Fruit fly (Drosophila melanogaster) whole organism, embryonic: ENCODE data around the gene CG6470.

ENCODE experiments used
- BtbVII ChIP-seq: fragments of 200-800 bp; sonication (Bioruptor generic); optimal IDR thresholded peaks from 3 replicates; lab custom pipeline; 2017; ENCODE audit warnings: missing biosample characterization, mild to moderate bottlenecking, missing genetic modification characterization
- CG10462 ChIP-seq: fragments of 200-800 bp; sonication (Bioruptor generic); optimal IDR thresholded peaks from 2 replicates; lab custom pipeline; 2016; ENCODE audit warnings: missing biosample characterization, missing genetic modification characterization
- CG1233 ChIP-seq: fragments of 200-800 bp; sonication (Bioruptor generic); optimal IDR thresholded peaks from 4 replicates; lab custom pipeline; 2018; ENCODE audit warnings: missing biosample characterization, mild to moderate bottlenecking, missing genetic modification characterization
- CG14710 ChIP-seq: fragments of 200-800 bp; sonication (Bioruptor generic); optimal IDR thresholded peaks from 3 replicates; lab custom pipeline; 2019; ENCODE audit warnings: missing biosample characterization, mild to moderate bottlenecking, missing genetic modification characterization, moderate library complexity
- CG1603 ChIP-seq: fragments of 200-800 bp; sonication (Bioruptor generic); optimal IDR thresholded peaks from 2 replicates; lab custom pipeline; 2019; ENCODE audit warnings: missing biosample characterization, mild to moderate bottlenecking, missing genetic modification characterization, moderate library complexity
- CG2875 ChIP-seq: fragments of 200-800 bp; sonication (Bioruptor generic); optimal IDR thresholded peaks from 2 replicates; lab custom pipeline; 2017; ENCODE audit warnings: missing biosample characterization, mild to moderate bottlenecking, missing genetic modification characterization, missing genetic modification reagents
- CG3281 ChIP-seq: fragments of 200-800 bp; sonication (Bioruptor generic); optimal IDR thresholded peaks from 3 replicates; lab custom pipeline; 2017; ENCODE audit warnings: missing biosample characterization, mild to moderate bottlenecking, missing genetic modification characterization
- CG33213 ChIP-seq: fragments of 200-800 bp; sonication (Bioruptor generic); optimal IDR thresholded peaks from 3 replicates; lab custom pipeline; 2016; ENCODE audit warnings: missing biosample characterization, missing genetic modification characterization
- CG4617 ChIP-seq: fragments of 200-800 bp; sonication (Bioruptor generic); optimal IDR thresholded peaks from 3 replicates; lab custom pipeline; 2016; ENCODE audit warnings: missing biosample characterization, missing genetic modification characterization, borderline replicate concordance
- CG4707 ChIP-seq: fragments of 200-800 bp; sonication (Bioruptor generic); optimal IDR thresholded peaks from 2 replicates; lab custom pipeline; 2018; ENCODE audit warnings: missing biosample characterization, mild to moderate bottlenecking, missing genetic modification characterization, moderate library complexity
- CG6813 ChIP-seq: fragments of 200-800 bp; sonication (Bioruptor generic); optimal IDR thresholded peaks from 2 replicates; lab custom pipeline; 2017; ENCODE audit warnings: missing biosample characterization, missing genetic modification characterization, mild to moderate bottlenecking, moderate library complexity, missing genetic modification reagents
- CG7271 ChIP-seq: fragments of 200-800 bp; sonication (Bioruptor generic); optimal IDR thresholded peaks from 2 replicates; lab custom pipeline; 2018; ENCODE audit warnings: missing biosample characterization, mild to moderate bottlenecking, missing genetic modification characterization, moderate library complexity
- CG8478 ChIP-seq: fragments of >200 bp; optimal IDR thresholded peaks from 2 replicates; lab custom pipeline; 2018
- CG8765 ChIP-seq: fragments of 200-800 bp; sonication (Bioruptor generic); IDR thresholded peaks from 2 replicates; pipeline ENCODE4 v1.3.6; 2022; ENCODE audit warnings: missing biosample characterization, missing genetic modification characterization
- CG9609 ChIP-seq: fragments of 200-800 bp; sonication (Bioruptor generic); optimal IDR thresholded peaks from 3 replicates; lab custom pipeline; 2016; ENCODE audit warnings: missing biosample characterization, missing genetic modification characterization
- Fer1 ChIP-seq: fragments of 200-800 bp; sonication (Bioruptor generic); optimal IDR thresholded peaks from 2 replicates; lab custom pipeline; 2017; ENCODE audit warnings: missing biosample characterization, mild to moderate bottlenecking, missing genetic modification characterization
- Fer3 ChIP-seq: fragments of 200-800 bp; sonication (Bioruptor generic); optimal IDR thresholded peaks from 2 replicates; lab custom pipeline; 2018; ENCODE audit warnings: missing biosample characterization, mild to moderate bottlenecking, missing genetic modification characterization, moderate library complexity
- Hr78 ChIP-seq, 2 experiments: fragments of 200-800 bp in 1 of 2; fragments of >200 bp in 1 of 2; sonication (Bioruptor generic) in 1 of 2; optimal IDR thresholded peaks; 2 replicates each; lab custom pipeline; 2017 to 2019; ENCODE audit warnings: missing biosample characterization in 2 of 2, missing genetic modification characterization in 2 of 2, mild to moderate bottlenecking in 1 of 2, moderate library complexity in 1 of 2
- Jarid2 ChIP-seq: fragments of 200-800 bp; sonication (Bioruptor generic); optimal IDR thresholded peaks from 3 replicates; lab custom pipeline; 2017; ENCODE audit warnings: mild to moderate bottlenecking, missing biosample characterization, missing genetic modification reagents, missing genetic modification characterization
- MESR4 ChIP-seq: fragments of 200-800 bp; sonication (Bioruptor generic); optimal IDR thresholded peaks from 2 replicates; lab custom pipeline; 2018; ENCODE audit warnings: missing biosample characterization, mild to moderate bottlenecking, missing genetic modification characterization, moderate library complexity
- Oaz ChIP-seq: fragments of 200-800 bp; sonication (Bioruptor generic); IDR thresholded peaks from 2 replicates; pipeline ENCODE4 v1.3.6; 2022; ENCODE audit warnings: missing biosample characterization, missing genetic modification characterization
- Optix ChIP-seq: fragments of 200-800 bp; sonication (Bioruptor generic); IDR thresholded peaks from 3 replicates; pipeline ENCODE4 v1.3.6; 2022; ENCODE audit warnings: missing biosample characterization, missing genetic modification characterization
- Sox100B ChIP-seq: fragments of 200-800 bp; sonication (Bioruptor generic); optimal IDR thresholded peaks from 3 replicates; lab custom pipeline; 2018; ENCODE audit warnings: missing biosample characterization, mild to moderate bottlenecking, missing genetic modification characterization
- Sry-δ ChIP-seq: fragments of 200-800 bp; sonication (Bioruptor generic); optimal IDR thresholded peaks from 2 replicates; lab custom pipeline; 2016; ENCODE audit warnings: missing biosample characterization, missing genetic modification characterization
- ara ChIP-seq: fragments of 200-800 bp; sonication (Bioruptor generic); IDR thresholded peaks from 2 replicates; pipeline ENCODE4 v1.3.6; 2022; ENCODE audit warnings: missing biosample characterization, missing genetic modification characterization
- bbx ChIP-seq: fragments of 200-800 bp; sonication (Bioruptor generic); IDR thresholded peaks from 2 replicates; pipeline ENCODE4 v1.3.6; 2022; ENCODE audit warnings: missing biosample characterization, missing genetic modification characterization; ENCODE audit not compliant: partially characterized antibody
- br ChIP-seq: fragments of >200 bp; optimal IDR thresholded peaks from 2 replicates; lab custom pipeline; 2017
- bsh ChIP-seq, 2 experiments: fragments of 200-800 bp; sonication (Bioruptor generic); optimal IDR thresholded peaks; 2 replicates each; lab custom pipeline; 2017 to 2018; ENCODE audit warnings: mild to moderate bottlenecking in 2 of 2, missing biosample characterization in 2 of 2, missing genetic modification characterization in 2 of 2, moderate library complexity in 1 of 2
- chif ChIP-seq, 2 experiments: fragments of 200-800 bp; sonication (Bioruptor generic); optimal IDR thresholded peaks; 3 replicates each; lab custom pipeline; 2016; ENCODE audit warnings: missing biosample characterization in 2 of 2, missing genetic modification characterization in 2 of 2
- dimm ChIP-seq: fragments of 200-800 bp; sonication (Bioruptor generic); IDR thresholded peaks from 2 replicates; pipeline ENCODE4 v1.3.6; 2022; ENCODE audit warnings: missing biosample characterization, missing genetic modification characterization
- fd102C ChIP-seq: fragments of 200-800 bp; sonication (Bioruptor generic); optimal IDR thresholded peaks from 2 replicates; lab custom pipeline; 2018; ENCODE audit warnings: missing biosample characterization, mild to moderate bottlenecking, missing genetic modification characterization, moderate library complexity
- fd64A ChIP-seq: fragments of 200-800 bp; sonication (Bioruptor generic); optimal IDR thresholded peaks from 3 replicates; lab custom pipeline; 2018; ENCODE audit warnings: missing biosample characterization, mild to moderate bottlenecking, missing genetic modification characterization
- fru ChIP-seq: fragments of >200 bp; optimal IDR thresholded peaks from 2 replicates; lab custom pipeline; 2017
- gcm2 ChIP-seq: fragments of 200-800 bp; sonication (Bioruptor generic); optimal IDR thresholded peaks from 2 replicates; lab custom pipeline; 2016; ENCODE audit warnings: missing biosample characterization, missing genetic modification characterization
- ham ChIP-seq: fragments of 200-800 bp; sonication (Bioruptor generic); IDR thresholded peaks from 2 replicates; pipeline ENCODE4 v1.3.6; 2022; ENCODE audit warnings: missing biosample characterization, missing genetic modification characterization
- ind ChIP-seq: fragments of 200-800 bp; sonication (Bioruptor generic); optimal IDR thresholded peaks from 3 replicates; lab custom pipeline; 2016; ENCODE audit warnings: missing biosample characterization, missing genetic modification characterization
- ken ChIP-seq: fragments of 200-800 bp; sonication (Bioruptor generic); IDR thresholded peaks from 3 replicates; pipeline ENCODE4 v1.3.6; 2022; ENCODE audit warnings: missing biosample characterization, missing genetic modification characterization
- lola ChIP-seq, 3 experiments: fragments of >200 bp in 2 of 3; fragments of 200-800 bp in 1 of 3; sonication (Bioruptor generic) in 1 of 3; optimal IDR thresholded peaks; 2 replicates each; lab custom pipeline; 2017 to 2019; ENCODE audit warnings: missing biosample characterization in 3 of 3, missing genetic modification characterization in 3 of 3, mild to moderate bottlenecking in 1 of 3, moderate library complexity in 1 of 3
- nom ChIP-seq: fragments of 200-800 bp; sonication (Bioruptor generic); optimal IDR thresholded peaks from 2 replicates; lab custom pipeline; 2017; ENCODE audit warnings: missing biosample characterization, missing genetic modification characterization, mild to moderate bottlenecking, moderate library complexity, missing genetic modification reagents
- oc ChIP-seq: fragments of 200-800 bp; sonication (Bioruptor generic); optimal IDR thresholded peaks from 2 replicates; lab custom pipeline; 2018; ENCODE audit warnings: missing biosample characterization, mild to moderate bottlenecking, missing genetic modification characterization, moderate library complexity
- peb ChIP-seq: fragments of 200-800 bp; sonication (Bioruptor generic); IDR thresholded peaks from 2 replicates; pipeline ENCODE4 v1.3.6; 2022; ENCODE audit warnings: missing biosample characterization, missing genetic modification characterization
- pfk ChIP-seq: fragments of 200-800 bp; sonication (Bioruptor generic); optimal IDR thresholded peaks from 2 replicates; lab custom pipeline; 2018; ENCODE audit warnings: missing biosample characterization, mild to moderate bottlenecking, missing genetic modification characterization, moderate library complexity
- repo ChIP-seq: fragments of 200-800 bp; sonication (Bioruptor generic); optimal IDR thresholded peaks from 2 replicates; lab custom pipeline; 2016; ENCODE audit warnings: missing biosample characterization, missing genetic modification characterization
- scrt ChIP-seq: fragments of 200-800 bp; sonication (Bioruptor generic); optimal IDR thresholded peaks from 2 replicates; lab custom pipeline; 2018; ENCODE audit warnings: missing biosample characterization, mild to moderate bottlenecking, missing genetic modification characterization, moderate library complexity
- sd ChIP-seq: fragments of 200-800 bp; sonication (Bioruptor generic); optimal IDR thresholded peaks from 3 replicates; lab custom pipeline; 2018; ENCODE audit warnings: missing biosample characterization, mild to moderate bottlenecking, missing genetic modification characterization, moderate library complexity
- sens ChIP-seq: fragments of 200-800 bp; sonication (Bioruptor generic); peaks from one replicate; lab custom pipeline; 2016; ENCODE audit warnings: missing biosample characterization, missing genetic modification characterization
- slou ChIP-seq: fragments of 200-800 bp; sonication (Bioruptor generic); optimal IDR thresholded peaks from 3 replicates; lab custom pipeline; 2016; ENCODE audit warnings: missing biosample characterization, missing genetic modification characterization
- ssp ChIP-seq: fragments of 200-800 bp; sonication (Bioruptor generic); IDR thresholded peaks from 2 replicates; pipeline ENCODE4 v1.3.6; 2022; ENCODE audit warnings: missing biosample characterization, missing genetic modification characterization
- wor ChIP-seq: fragments of 200-800 bp; sonication (Bioruptor generic); IDR thresholded peaks from 2 replicates; pipeline ENCODE4 v1.3.6; 2022; ENCODE audit warnings: missing biosample characterization, missing genetic modification characterization

CG6470 gene

dm6 chrX:18544732-18545131, 30.1 kb upstream of the CG6470 start:
- peak; percentile 85 for TF ChIP-seq nom (GFP tag; lab: Kevin White, UChicago)
- TF ChIP-seq sd (tag; lab: Kevin White, UChicago) = peak; percentile 39
- TF ChIP-seq Jarid2 (GFP tag; lab: Kevin White, UChicago) = no peak
- TF ChIP-seq bsh (GFP tag; optimal IDR thresholded peaks at IDR 0.05; lab: Kevin White, UChicago) = peak in 1 of 2 experiments; percentile 68
- TF ChIP-seq sens (GFP tag; lab: Kevin White, UChicago) = no peak
- TF ChIP-seq, all 482 proteins: peak for 3

- TF ChIP-seq CG4707 (GFP tag; lab: Kevin White, UChicago) = no peak
- TF ChIP-seq pfk = no peak
- no peak for TF ChIP-seq CG2875 (GFP tag; lab: Kevin White, UChicago)
- TF ChIP-seq ssp (GFP tag; lab: Robert Waterston, UW) = no peak
- TF ChIP-seq CG6813 (GFP tag; lab: Kevin White, UChicago) = no peak
- no peak for TF ChIP-seq Fer1
Measured at dm6 chrX:18543328-18543727, 28.7 kb upstream of the CG6470 start.

- no peak for TF ChIP-seq br (lab: Kevin White, UChicago)
- no peak for TF ChIP-seq CG3281
- TF ChIP-seq dimm (GFP tag; lab: Robert Waterston, UW) = no peak
- no peak for TF ChIP-seq fru (lab: Kevin White, UChicago)
- TF ChIP-seq fd64A (GFP tag; lab: Kevin White, UChicago) = no peak
- TF ChIP-seq CG14710 = peak; percentile 2
- TF ChIP-seq CG9609 (GFP tag; lab: Kevin White, UChicago) = no peak
- no peak for TF ChIP-seq BtbVII (GFP tag; lab: Kevin White, UChicago)
- no peak for TF ChIP-seq ara
- TF ChIP-seq Optix (GFP tag; lab: Robert Waterston, UW) = no peak
- peak in 1 of 3 experiments; percentile 17 for TF ChIP-seq lola (GFP tag; optimal IDR thresholded peaks at IDR 0.05; lab: Kevin White, UChicago)
- peak; percentile 12 to 16 for TF ChIP-seq chif (GFP tag; optimal IDR thresholded peaks at IDR 0.05; lab: Kevin White, UChicago)
- peak; percentile 8; the same call in 1 of the 2 replicates for TF ChIP-seq CG8765 (GFP tag; lab: Robert Waterston, UW)
- TF ChIP-seq ken = no peak
- no peak for TF ChIP-seq Sox100B (GFP tag; lab: Kevin White, UChicago)
- no peak for TF ChIP-seq gcm2 (GFP tag; lab: Kevin White, UChicago)
- no peak for TF ChIP-seq Oaz
- TF ChIP-seq CG10462 (GFP tag; lab: Kevin White, UChicago) = no peak
- TF ChIP-seq CG7271 (tag; lab: Kevin White, UChicago) = no peak
- TF ChIP-seq MESR4 (GFP tag; lab: Kevin White, UChicago) = no peak
- no peak for TF ChIP-seq slou
- TF ChIP-seq wor (GFP tag; lab: Robert Waterston, UW) = no peak
- TF ChIP-seq Sry-δ (GFP tag; lab: Kevin White, UChicago) = no peak
- TF ChIP-seq Hr78 (GFP tag; optimal IDR thresholded peaks at IDR 0.05; lab: Kevin White, UChicago) = no peak
- TF ChIP-seq CG1603 (tag; lab: Kevin White, UChicago) = peak; percentile 11
- no peak for TF ChIP-seq peb (GFP tag; lab: Robert Waterston, UW)
- TF ChIP-seq CG8478 (lab: Kevin White, UChicago) = no peak
- TF ChIP-seq CG33213 = no peak
- no peak for TF ChIP-seq CG1233 (GFP tag; lab: Kevin White, UChicago)
- TF ChIP-seq repo (GFP tag; lab: Kevin White, UChicago) = no peak
- TF ChIP-seq scrt (GFP tag; lab: Kevin White, UChicago) = no peak
- TF ChIP-seq Fer3 = no peak
- no peak for TF ChIP-seq CG4617 (GFP tag; lab: Kevin White, UChicago)
- TF ChIP-seq ham = no peak
- TF ChIP-seq oc = no peak
- no peak for TF ChIP-seq bbx (GFP tag; lab: Robert Waterston, UW)
- TF ChIP-seq fd102C = no peak
- TF ChIP-seq ind = no peak
Measured at dm6 chrX:18541915-18542314, 27.2 kb upstream of the CG6470 start.
